Comparison of ENCODE assay signal across 2 fruit fly cellular contexts in genomic region chr3R:21808622-21809347, dm6.
TF ChIP-seq lines count a peak whose summit lies in the region.

No protein-coding gene starts in this region.

TF ChIP-seq in whole organism, embryonic, 481 proteins besides CTCF, POLR2A, EP300 and RAD21 (continued from another document and continues in another):
- TF ChIP-seq fru (optimal IDR thresholded peaks at IDR 0.05; lab: Kevin White, UChicago), result no peak
- TF ChIP-seq Poxn (GFP tag; IDR thresholded peaks at IDR 0.05; lab: Robert Waterston, UW), result no peak
- peak; percentile 69; the same call in 1 of the 2 replicates for TF ChIP-seq CG16779 (GFP tag; IDR thresholded peaks at IDR 0.05; lab: Robert Waterston, UW)
- no peak for TF ChIP-seq ato (GFP tag; IDR thresholded peaks at IDR 0.05; lab: Robert Waterston, UW; ENCODE audit: partially characterized antibody)
- TF ChIP-seq CG7928 (GFP tag; optimal IDR thresholded peaks at IDR 0.05; lab: Kevin White, UChicago), result no peak
- no peak for TF ChIP-seq Kr (GFP tag; optimal IDR thresholded peaks at IDR 0.05; lab: Kevin White, UChicago)
- TF ChIP-seq tgo (GFP tag; IDR thresholded peaks at IDR 0.05; lab: Robert Waterston, UW), result no peak
- no peak for TF ChIP-seq CoRest (tag; optimal IDR thresholded peaks at IDR 0.05; lab: Kevin White, UChicago)
- TF ChIP-seq HHEX (GFP tag; optimal IDR thresholded peaks at IDR 0.05; lab: Kevin White, UChicago), result peak; percentile 18
- TF ChIP-seq CG10209 (GFP tag; optimal IDR thresholded peaks at IDR 0.05; lab: Kevin White, UChicago), result no peak
- TF ChIP-seq fd3F (GFP tag; optimal IDR thresholded peaks at IDR 0.05; lab: Kevin White, UChicago), result no peak
- TF ChIP-seq br (optimal IDR thresholded peaks at IDR 0.05; lab: Kevin White, UChicago), result no peak
- TF ChIP-seq CG30403 (GFP tag; optimal IDR thresholded peaks at IDR 0.05; lab: Kevin White, UChicago), result peak; percentile 30
- no peak for TF ChIP-seq CG4424 (GFP tag; optimal IDR thresholded peaks at IDR 0.05; lab: Kevin White, UChicago)
- TF ChIP-seq CG2889 (GFP tag; IDR thresholded peaks at IDR 0.05; lab: Robert Waterston, UW), result no peak
- no peak for TF ChIP-seq dati (GFP tag; IDR thresholded peaks at IDR 0.05; lab: Robert Waterston, UW)
- TF ChIP-seq ranshi (GFP tag; IDR thresholded peaks at IDR 0.05; lab: Robert Waterston, UW), result no peak
- TF ChIP-seq CG2202 (tag; optimal IDR thresholded peaks at IDR 0.05; lab: Kevin White, UChicago), result no peak
- no peak for TF ChIP-seq CG34422 (GFP tag; IDR thresholded peaks at IDR 0.05; lab: Robert Waterston, UW)
- no peak for TF ChIP-seq CG13775 (GFP tag; optimal IDR thresholded peaks at IDR 0.05; lab: Kevin White, UChicago)
- TF ChIP-seq CG16863 (GFP tag; optimal IDR thresholded peaks at IDR 0.05; lab: Kevin White, UChicago), result no peak
- no peak for TF ChIP-seq Ssrp (tag; optimal IDR thresholded peaks at IDR 0.05; lab: Kevin White, UChicago)
- peak; percentile 33 for TF ChIP-seq CG7839 (tag; optimal IDR thresholded peaks at IDR 0.05; lab: Kevin White, UChicago)
- TF ChIP-seq chinmo (GFP tag; IDR thresholded peaks at IDR 0.05; lab: Robert Waterston, UW; ENCODE audit: partially characterized antibody), result 0 out of 4 replicates have a peak, but pooled peaks have one; percentile 10
- TF ChIP-seq chif (GFP tag; optimal IDR thresholded peaks at IDR 0.05; lab: Kevin White, UChicago), result no peak
- no peak for TF ChIP-seq Oli (tag; optimal IDR thresholded peaks at IDR 0.05; lab: Kevin White, UChicago)
- TF ChIP-seq stc (GFP tag; IDR thresholded peaks at IDR 0.05; lab: Robert Waterston, UW), result no peak
- no peak for TF ChIP-seq CG17359 (tag; optimal IDR thresholded peaks at IDR 0.05; lab: Kevin White, UChicago)
- TF ChIP-seq sr (GFP tag; IDR thresholded peaks at IDR 0.05; lab: Robert Waterston, UW), result no peak
- TF ChIP-seq Lhr (GFP tag; optimal IDR thresholded peaks at IDR 0.05; lab: Kevin White, UChicago), result no peak
- TF ChIP-seq usp (GFP tag; optimal IDR thresholded peaks at IDR 0.05; lab: Kevin White, UChicago), result no peak
- no peak for TF ChIP-seq CG12155 (GFP tag; optimal IDR thresholded peaks at IDR 0.05; lab: Kevin White, UChicago)
- TF ChIP-seq CG8359 (GFP tag; optimal IDR thresholded peaks at IDR 0.05; lab: Kevin White, UChicago; ENCODE audit: borderline replicate concordance), result no peak
- no peak for TF ChIP-seq gce (GFP tag; IDR thresholded peaks at IDR 0.05; lab: Robert Waterston, UW)
- TF ChIP-seq lilli (GFP tag; optimal IDR thresholded peaks at IDR 0.05; lab: Kevin White, UChicago), result peak; percentile 55
- no peak for TF ChIP-seq Asciz (GFP tag; optimal IDR thresholded peaks at IDR 0.05; lab: Kevin White, UChicago)
- no peak for TF ChIP-seq HmgD (GFP tag; optimal IDR thresholded peaks at IDR 0.05; lab: Kevin White, UChicago)
- no peak for TF ChIP-seq CG31388 (GFP tag; optimal IDR thresholded peaks at IDR 0.05; lab: Kevin White, UChicago)
- no peak for TF ChIP-seq dimm (GFP tag; IDR thresholded peaks at IDR 0.05; lab: Robert Waterston, UW)
- TF ChIP-seq YL-1 (GFP tag; optimal IDR thresholded peaks at IDR 0.05; lab: Kevin White, UChicago), result no peak
- TF ChIP-seq CG10321 (GFP tag; IDR thresholded peaks at IDR 0.05; lab: Robert Waterston, UW), result peak; percentile 87
- no peak for TF ChIP-seq h (optimal IDR thresholded peaks at IDR 0.05; lab: Kevin White, UChicago)
- no peak for TF ChIP-seq NFAT (GFP tag; IDR thresholded peaks at IDR 0.05; lab: Robert Waterston, UW)
- no peak for TF ChIP-seq cato (GFP tag; optimal IDR thresholded peaks at IDR 0.05; lab: Kevin White, UChicago; ENCODE audit: borderline replicate concordance)
- TF ChIP-seq peb (GFP tag; IDR thresholded peaks at IDR 0.05; lab: Robert Waterston, UW), result no peak
- TF ChIP-seq p53 (GFP tag; optimal IDR thresholded peaks at IDR 0.05; lab: Kevin White, UChicago), result no peak
- no peak for TF ChIP-seq chm (GFP tag; IDR thresholded peaks at IDR 0.05; lab: Robert Waterston, UW)
- TF ChIP-seq CG11398 (GFP tag; optimal IDR thresholded peaks at IDR 0.05; lab: Kevin White, UChicago), result no peak
- TF ChIP-seq CG14860 (GFP tag; IDR thresholded peaks at IDR 0.05; lab: Robert Waterston, UW; ENCODE audit: partially characterized antibody), result no peak
- TF ChIP-seq knrl (GFP tag; IDR thresholded peaks at IDR 0.05; lab: Robert Waterston, UW; ENCODE audit: partially characterized antibody), result no peak
- no peak for TF ChIP-seq Antp (GFP tag; optimal IDR thresholded peaks at IDR 0.05; lab: Kevin White, UChicago)
- no peak for TF ChIP-seq CG31441 (GFP tag; IDR thresholded peaks at IDR 0.05; lab: Robert Waterston, UW)
- TF ChIP-seq CG10979 (tag; optimal IDR thresholded peaks at IDR 0.05; lab: Kevin White, UChicago), result no peak
- TF ChIP-seq Dp (GFP tag; optimal IDR thresholded peaks at IDR 0.05; lab: Kevin White, UChicago), result no peak
- no peak for TF ChIP-seq jumu (GFP tag; optimal IDR thresholded peaks at IDR 0.05; lab: Kevin White, UChicago)
- TF ChIP-seq ham (GFP tag; IDR thresholded peaks at IDR 0.05; lab: Robert Waterston, UW), result no peak
- TF ChIP-seq luna (GFP tag; optimal IDR thresholded peaks at IDR 0.05; lab: Kevin White, UChicago), result no peak
- no peak for TF ChIP-seq CG8765 (GFP tag; IDR thresholded peaks at IDR 0.05; lab: Robert Waterston, UW)
- TF ChIP-seq ind (GFP tag; optimal IDR thresholded peaks at IDR 0.05; lab: Kevin White, UChicago), result no peak
- TF ChIP-seq CG18619 (GFP tag; optimal IDR thresholded peaks at IDR 0.05; lab: Kevin White, UChicago), result peak; percentile 8
- no peak for TF ChIP-seq H15 (GFP tag; IDR thresholded peaks at IDR 0.05; lab: Robert Waterston, UW)
- TF ChIP-seq Scr (GFP tag; IDR thresholded peaks at IDR 0.05; lab: Robert Waterston, UW; ENCODE audit: partially characterized antibody), result no peak
- TF ChIP-seq zen2 (GFP tag; IDR thresholded peaks at IDR 0.05; lab: Robert Waterston, UW; ENCODE audit: partially characterized antibody), result no peak
- TF ChIP-seq gsb (GFP tag; IDR thresholded peaks at IDR 0.05; lab: Robert Waterston, UW), result no peak
- TF ChIP-seq da (GFP tag; optimal IDR thresholded peaks at IDR 0.05; lab: Kevin White, UChicago), result no peak
- TF ChIP-seq CG15601 (tag; optimal IDR thresholded peaks at IDR 0.05; lab: Kevin White, UChicago), result no peak
- TF ChIP-seq CG34376 (GFP tag; optimal IDR thresholded peaks at IDR 0.05; lab: Kevin White, UChicago), result no peak
- TF ChIP-seq sim (GFP tag; IDR thresholded peaks at IDR 0.05; lab: Robert Waterston, UW), result no peak
- TF ChIP-seq B-H2 (GFP tag; optimal IDR thresholded peaks at IDR 0.05; lab: Kevin White, UChicago), result no peak

TF ChIP-seq in whole organism, prepupa, 60 proteins besides CTCF, POLR2A, EP300 and RAD21 (continued from another document):
- TF ChIP-seq Hr4 (GFP tag; optimal IDR thresholded peaks at IDR 0.05; lab: Kevin White, UChicago) (peak; percentile 33), CG6792 (GFP tag; optimal IDR thresholded peaks at IDR 0.05; lab: Kevin White, UChicago) (peak; percentile 19), eg (GFP tag; IDR thresholded peaks at IDR 0.05; lab: Robert Waterston, UW) (0 out of 3 replicates have a peak, but pooled peaks have one; percentile 24), CG8119 (GFP tag; IDR thresholded peaks at IDR 0.05; lab: Robert Waterston, UW) (peak; percentile 24; the same call in 1 of the 3 replicates), Sox14 (GFP tag; optimal IDR thresholded peaks at IDR 0.05; lab: Kevin White, UChicago) (peak; percentile 12), CG10669 (GFP tag; optimal IDR thresholded peaks at IDR 0.05; lab: Kevin White, UChicago) (peak; percentile 33), Smox (GFP tag; optimal IDR thresholded peaks at IDR 0.05; lab: Kevin White, UChicago) (peak; percentile 25)
